Worm (Caenorhabditis elegans) whole organism, L3 larva: ENCODE results near the gene sdz-12.

Experiments
- daf-12 ChIP-seq: fragments of 150-350 bp; optimal IDR thresholded peaks from 2 replicates; lab custom pipeline; 2014; ENCODE audit warnings: missing biosample characterization, missing genetic modification reagents, missing genetic modification characterization
- fkh-10 ChIP-seq: sonication (generic microtip); optimal IDR thresholded peaks from 2 replicates; lab custom pipeline; 2017; ENCODE audit warnings: missing biosample characterization, missing genetic modification reagents, missing genetic modification characterization
- nhr-12 ChIP-seq: fragments of 150-350 bp; optimal IDR thresholded peaks from 2 replicates; lab custom pipeline; 2014; ENCODE audit warnings: missing biosample characterization, missing genetic modification characterization
- nhr-23 ChIP-seq: fragments of 150-350 bp; optimal IDR thresholded peaks from 2 replicates; lab custom pipeline; 2014; ENCODE audit warnings: missing biosample characterization, missing genetic modification reagents, missing genetic modification characterization
- nhr-237 ChIP-seq: fragments of 150-350 bp; optimal IDR thresholded peaks from 2 replicates; lab custom pipeline; 2014; ENCODE audit warnings: missing biosample characterization, missing genetic modification characterization
- nhr-28 ChIP-seq: fragments of 150-350 bp; optimal IDR thresholded peaks from 2 replicates; lab custom pipeline; 2014; ENCODE audit warnings: missing biosample characterization, missing genetic modification characterization
- nhr-77 ChIP-seq: fragments of 150-350 bp; optimal IDR thresholded peaks from 2 replicates; lab custom pipeline; 2014; ENCODE audit warnings: missing biosample characterization, missing genetic modification characterization
- snpc-4 ChIP-seq: fragments of 150-350 bp; optimal IDR thresholded peaks from 2 replicates; lab custom pipeline; 2014; ENCODE audit warnings: missing biosample characterization, missing genetic modification characterization
- unc-62 ChIP-seq: fragments of 150-350 bp; sonication (generic microtip); optimal IDR thresholded peaks from 4 replicates; lab custom pipeline; 2014; ENCODE audit warnings: missing biosample characterization, missing genetic modification reagents, missing genetic modification characterization
- zag-1 ChIP-seq: fragments of 150-350 bp; optimal IDR thresholded peaks from 2 replicates; lab custom pipeline; 2014; ENCODE audit warnings: missing biosample characterization, missing genetic modification characterization

- TF ChIP-seq snpc-4 (tag; lab: Kevin White, UChicago) (no peak), nhr-12 (tag; lab: Kevin White, UChicago) (no peak), fkh-10 (GFP tag; lab: Kevin White, UChicago) (no peak), unc-62 (GFP tag; lab: Kevin White, UChicago) (no peak), nhr-237 (no peak), zag-1 (tag; lab: Kevin White, UChicago) (no peak), nhr-28 (no peak), nhr-23 (no peak), nhr-77 (tag; lab: Kevin White, UChicago) (no peak), daf-12 (tag; lab: Kevin White, UChicago) (no peak)
Observed at ce11 chrII:3731723-3732122, at the start of gene sdz-12, which contains the start of gene bath-31.
